Fruit fly (Drosophila melanogaster) whole organism, embryonic: Measurements from ENCODE around the gene Obp73a.

Source experiments
- Atf3 ChIP-seq: fragments of 200-800 bp; sonication (Bioruptor generic); optimal IDR thresholded peaks from 3 replicates; lab custom pipeline; 2016; ENCODE audit warnings: missing biosample characterization, missing genetic modification characterization
- CG10147 ChIP-seq: fragments of 200-800 bp; sonication (Bioruptor generic); optimal IDR thresholded peaks from 2 replicates; lab custom pipeline; 2019; ENCODE audit warnings: missing biosample characterization, mild to moderate bottlenecking, missing genetic modification characterization, moderate library complexity
- CG10209 ChIP-seq: fragments of 200-800 bp; sonication (Bioruptor generic); optimal IDR thresholded peaks from 3 replicates; lab custom pipeline; 2017; ENCODE audit warnings: missing biosample characterization, mild to moderate bottlenecking, missing genetic modification characterization, missing genetic modification reagents
- CG10366 ChIP-seq: fragments of 200-800 bp; sonication (Bioruptor generic); IDR thresholded peaks from 2 replicates; pipeline ENCODE4 v1.3.6; 2022; ENCODE audit warnings: missing biosample characterization, missing genetic modification characterization
- CG12104 ChIP-seq: fragments of 200-800 bp; sonication (Bioruptor generic); optimal IDR thresholded peaks from 3 replicates; lab custom pipeline; 2016; ENCODE audit warnings: missing biosample characterization, missing genetic modification characterization
- CG12391 ChIP-seq: fragments of 200-800 bp; sonication (Bioruptor generic); optimal IDR thresholded peaks from 3 replicates; lab custom pipeline; 2018; ENCODE audit warnings: missing biosample characterization, mild to moderate bottlenecking, missing genetic modification characterization, moderate library complexity
- CG14441 ChIP-seq: fragments of 200-800 bp; sonication (Bioruptor generic); IDR thresholded peaks from 2 replicates; pipeline ENCODE4 v1.3.6; 2022; ENCODE audit warnings: missing biosample characterization, missing genetic modification characterization
- CG14710 ChIP-seq: fragments of 200-800 bp; sonication (Bioruptor generic); optimal IDR thresholded peaks from 3 replicates; lab custom pipeline; 2019; ENCODE audit warnings: missing biosample characterization, mild to moderate bottlenecking, missing genetic modification characterization, moderate library complexity
- CG15269 ChIP-seq: fragments of 200-800 bp; sonication (Bioruptor generic); optimal IDR thresholded peaks from 2 replicates; lab custom pipeline; 2018; ENCODE audit warnings: missing biosample characterization, mild to moderate bottlenecking, missing genetic modification characterization, moderate library complexity
- CG16779 ChIP-seq: fragments of 200-800 bp; sonication (Bioruptor generic); IDR thresholded peaks from 2 replicates; pipeline ENCODE4 v1.3.6; 2022; ENCODE audit warnings: missing biosample characterization, missing genetic modification characterization
- CG18619 ChIP-seq: fragments of 200-800 bp; sonication (Bioruptor generic); optimal IDR thresholded peaks from 3 replicates; lab custom pipeline; 2017; ENCODE audit warnings: missing biosample characterization, mild to moderate bottlenecking, missing genetic modification characterization
- CG18764 ChIP-seq: fragments of 200-800 bp; sonication (Bioruptor generic); optimal IDR thresholded peaks from 3 replicates; lab custom pipeline; 2016; ENCODE audit warnings: missing biosample characterization, missing genetic modification characterization
- CG32532 ChIP-seq: fragments of 200-800 bp; sonication (Bioruptor generic); IDR thresholded peaks from 2 replicates; pipeline ENCODE4 v1.3.6; 2022; ENCODE audit warnings: missing biosample characterization, missing genetic modification characterization
- CG32772 ChIP-seq: fragments of 200-800 bp; sonication (Bioruptor generic); IDR thresholded peaks from 2 replicates; pipeline ENCODE4 v1.3.6; 2022; ENCODE audit warnings: missing biosample characterization, missing genetic modification characterization
- CG6765 ChIP-seq: fragments of 200-800 bp; sonication (Bioruptor generic); optimal IDR thresholded peaks from 3 replicates; lab custom pipeline; 2017; ENCODE audit warnings: missing biosample characterization, mild to moderate bottlenecking, missing genetic modification characterization
- CG6854 ChIP-seq: fragments of 200-800 bp; sonication (Bioruptor generic); optimal IDR thresholded peaks from 3 replicates; lab custom pipeline; 2017; ENCODE audit warnings: missing biosample characterization, mild to moderate bottlenecking, missing genetic modification characterization
- CG7786 ChIP-seq: fragments of 200-800 bp; sonication (Bioruptor generic); optimal IDR thresholded peaks from 2 replicates; lab custom pipeline; 2016; ENCODE audit warnings: missing biosample characterization, missing genetic modification characterization
- CG9215 ChIP-seq: fragments of 200-800 bp; sonication (Bioruptor generic); IDR thresholded peaks from 2 replicates; pipeline ENCODE4 v1.3.6; 2022; ENCODE audit warnings: missing biosample characterization, missing genetic modification characterization
- CG9817 ChIP-seq: fragments of 200-800 bp; sonication (Bioruptor generic); optimal IDR thresholded peaks from 2 replicates; lab custom pipeline; 2018; ENCODE audit warnings: missing biosample characterization, mild to moderate bottlenecking, missing genetic modification characterization, moderate library complexity
- CoRest ChIP-seq: fragments of 200-800 bp; sonication (Bioruptor generic); optimal IDR thresholded peaks from 3 replicates; lab custom pipeline; 2018; ENCODE audit warnings: missing biosample characterization, mild to moderate bottlenecking, missing genetic modification characterization, moderate library complexity
- Dip3 ChIP-seq: fragments of 200-800 bp; sonication (Bioruptor generic); optimal IDR thresholded peaks from 3 replicates; lab custom pipeline; 2016; ENCODE audit warnings: missing biosample characterization, missing genetic modification characterization
- E2f2 ChIP-seq: fragments of 200-800 bp; sonication (Bioruptor generic); IDR thresholded peaks from 2 replicates; pipeline ENCODE4 v1.3.6; 2022; ENCODE audit warnings: missing biosample characterization, missing genetic modification characterization
- Fer3 ChIP-seq: fragments of 200-800 bp; sonication (Bioruptor generic); optimal IDR thresholded peaks from 2 replicates; lab custom pipeline; 2018; ENCODE audit warnings: missing biosample characterization, mild to moderate bottlenecking, missing genetic modification characterization, moderate library complexity
- HHEX ChIP-seq: fragments of 200-800 bp; sonication (Bioruptor generic); optimal IDR thresholded peaks from 3 replicates; lab custom pipeline; 2017; ENCODE audit warnings: missing biosample characterization, mild to moderate bottlenecking, missing genetic modification characterization, missing genetic modification reagents
- HLHmδ ChIP-seq: fragments of 200-800 bp; sonication (Bioruptor generic); optimal IDR thresholded peaks from 2 replicates; lab custom pipeline; 2018; ENCODE audit warnings: missing biosample characterization, mild to moderate bottlenecking, missing genetic modification characterization, moderate library complexity
- Hmx ChIP-seq: fragments of 200-800 bp; sonication (Bioruptor generic); optimal IDR thresholded peaks from 2 replicates; lab custom pipeline; 2016; ENCODE audit warnings: missing biosample characterization, missing genetic modification characterization
- Meics ChIP-seq: fragments of 200-800 bp; sonication (Bioruptor generic); optimal IDR thresholded peaks from 2 replicates; lab custom pipeline; 2017; ENCODE audit warnings: missing biosample characterization, mild to moderate bottlenecking, missing genetic modification characterization
- Spps ChIP-seq: fragments of 200-800 bp; sonication (Bioruptor generic); optimal IDR thresholded peaks from 2 replicates; lab custom pipeline; 2018; ENCODE audit warnings: missing biosample characterization, mild to moderate bottlenecking, missing genetic modification characterization
- abd-A ChIP-seq: fragments of 200-800 bp; sonication (Bioruptor generic); optimal IDR thresholded peaks from 3 replicates; lab custom pipeline; 2019; ENCODE audit warnings: missing biosample characterization, mild to moderate bottlenecking, missing genetic modification characterization, moderate library complexity
- bbx ChIP-seq: fragments of 200-800 bp; sonication (Bioruptor generic); IDR thresholded peaks from 2 replicates; pipeline ENCODE4 v1.3.6; 2022; ENCODE audit warnings: missing biosample characterization, missing genetic modification characterization; ENCODE audit not compliant: partially characterized antibody
- cas ChIP-seq: fragments of 200-800 bp; sonication (Bioruptor generic); IDR thresholded peaks from 2 replicates; pipeline ENCODE4 v1.3.6; 2022; ENCODE audit warnings: missing biosample characterization, missing genetic modification characterization
- ci ChIP-seq: fragments of 200-800 bp; sonication (Bioruptor generic); IDR thresholded peaks from 3 replicates; pipeline ENCODE4 v1.3.6; 2022; ENCODE audit warnings: missing biosample characterization, missing genetic modification characterization
- dan ChIP-seq: fragments of 200-800 bp; sonication (Bioruptor generic); IDR thresholded peaks from 2 replicates; pipeline ENCODE4 v1.3.6; 2022; ENCODE audit warnings: missing biosample characterization, missing genetic modification characterization
- esg ChIP-seq: fragments of 200-800 bp; sonication (Bioruptor generic); conservative IDR thresholded peaks from 2 replicates; pipeline ENCODE4 v1.3.6; 2022; ENCODE audit warnings: missing biosample characterization, missing genetic modification characterization
- ftz-f1 ChIP-seq: fragments of 200-800 bp; sonication (Bioruptor generic); optimal IDR thresholded peaks from 2 replicates; lab custom pipeline; 2016; ENCODE audit warnings: missing biosample characterization, missing genetic modification characterization
- gce ChIP-seq: fragments of 200-800 bp; sonication (Bioruptor generic); IDR thresholded peaks from 3 replicates; pipeline ENCODE4 v1.3.6; 2022; ENCODE audit warnings: missing biosample characterization, missing genetic modification characterization
- grn ChIP-seq: fragments of 200-800 bp; sonication (Bioruptor generic); optimal IDR thresholded peaks from 3 replicates; lab custom pipeline; 2017; ENCODE audit warnings: missing biosample characterization, missing genetic modification characterization
- her ChIP-seq: fragments of 200-800 bp; sonication (Bioruptor generic); optimal IDR thresholded peaks from 2 replicates; lab custom pipeline; 2016; ENCODE audit warnings: missing biosample characterization, missing genetic modification characterization
- hth ChIP-seq: fragments of >200 bp; optimal IDR thresholded peaks from 2 replicates; lab custom pipeline; 2017; ENCODE audit warnings: inconsistent platforms
- luna ChIP-seq: fragments of 200-800 bp; sonication (Bioruptor generic); optimal IDR thresholded peaks from 2 replicates; lab custom pipeline; 2016; ENCODE audit warnings: missing biosample characterization, missing genetic modification characterization
- nom ChIP-seq: fragments of 200-800 bp; sonication (Bioruptor generic); optimal IDR thresholded peaks from 2 replicates; lab custom pipeline; 2017; ENCODE audit warnings: missing biosample characterization, missing genetic modification characterization, mild to moderate bottlenecking, moderate library complexity, missing genetic modification reagents
- oc ChIP-seq: fragments of 200-800 bp; sonication (Bioruptor generic); optimal IDR thresholded peaks from 2 replicates; lab custom pipeline; 2018; ENCODE audit warnings: missing biosample characterization, mild to moderate bottlenecking, missing genetic modification characterization, moderate library complexity
- pros ChIP-seq: fragments of 200-800 bp; sonication (Bioruptor generic); optimal IDR thresholded peaks from 3 replicates; lab custom pipeline; 2019; ENCODE audit warnings: missing biosample characterization, mild to moderate bottlenecking, missing genetic modification characterization, moderate library complexity
- sima ChIP-seq: fragments of 200-800 bp; sonication (Bioruptor generic); optimal IDR thresholded peaks from 2 replicates; lab custom pipeline; 2016; ENCODE audit warnings: missing biosample characterization, missing genetic modification characterization
- stc ChIP-seq: fragments of 200-800 bp; sonication (Bioruptor generic); IDR thresholded peaks from 2 replicates; pipeline ENCODE4 v1.3.6; 2022; ENCODE audit warnings: missing biosample characterization, missing genetic modification characterization
- stwl ChIP-seq: fragments of 200-800 bp; sonication (Bioruptor generic); optimal IDR thresholded peaks from 3 replicates; lab custom pipeline; 2018; ENCODE audit warnings: missing biosample characterization, mild to moderate bottlenecking, missing genetic modification characterization, moderate library complexity
- tup ChIP-seq: fragments of 200-800 bp; sonication (Bioruptor generic); optimal IDR thresholded peaks from 2 replicates; lab custom pipeline; 2016; ENCODE audit warnings: missing biosample characterization, mild to moderate bottlenecking, missing genetic modification characterization, moderate library complexity
- vnd ChIP-seq: fragments of 200-800 bp; sonication (Bioruptor generic); IDR thresholded peaks from 3 replicates; pipeline ENCODE4 v1.3.6; 2022; ENCODE audit warnings: missing biosample characterization, missing genetic modification characterization; ENCODE audit not compliant: partially characterized antibody
- zen ChIP-seq: fragments of 200-800 bp; sonication (Bioruptor generic); optimal IDR thresholded peaks from 3 replicates; lab custom pipeline; 2018; ENCODE audit warnings: missing biosample characterization, mild to moderate bottlenecking, missing genetic modification characterization, moderate library complexity

Obp73a gene

DNA sequence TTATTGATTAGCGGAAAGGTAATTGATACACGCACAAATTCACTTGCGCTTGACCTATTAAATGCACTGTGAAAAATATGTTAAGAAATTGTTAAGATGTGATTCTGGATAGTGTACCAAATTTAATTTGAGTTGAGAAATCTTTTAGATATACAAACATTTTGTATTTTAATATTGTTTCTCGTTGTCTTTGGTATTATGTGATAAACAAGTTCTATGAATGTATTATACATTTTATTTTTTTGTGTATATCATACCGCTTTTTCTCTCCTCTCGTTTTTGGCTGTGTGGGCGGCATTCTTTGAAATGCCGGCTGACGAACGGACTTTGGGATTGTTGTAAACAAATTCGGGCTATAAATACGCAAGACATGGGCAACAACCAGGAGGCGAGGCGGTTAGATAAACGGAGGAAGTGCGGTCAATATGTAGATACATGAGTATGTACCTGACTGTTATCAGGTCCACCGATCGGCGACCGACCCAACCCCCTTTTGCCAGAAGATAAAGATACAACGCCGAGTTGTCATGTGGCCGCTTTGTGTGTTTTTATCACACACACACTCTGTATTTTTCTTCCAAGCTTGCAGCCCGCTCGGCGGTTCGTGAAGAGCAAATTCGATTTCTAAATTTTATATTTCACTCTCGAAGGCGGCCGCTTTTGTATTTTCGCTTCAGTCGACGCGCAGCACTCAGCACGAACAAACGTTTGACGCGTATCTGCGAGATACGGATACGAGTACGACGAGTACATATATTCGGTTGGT lies 12.8 kb downstream of the Obp73a start (continued):
- TF ChIP-seq CG14710 (peak; percentile 60), stc (GFP tag; lab: Robert Waterston, UW) (peak; percentile 74), CG15269 (tag; lab: Kevin White, UChicago) (peak; percentile 86), CG6854 (GFP tag; lab: Kevin White, UChicago) (no peak), CG7786 (GFP tag; lab: Kevin White, UChicago) (peak; percentile 22), HHEX (peak; percentile 52), sima (no peak), grn (GFP tag; lab: Kevin White, UChicago) (peak; percentile 72), CG16779 (GFP tag; lab: Robert Waterston, UW) (no peak), dan (GFP tag; lab: Robert Waterston, UW) (no peak), CG10209 (peak; percentile 64), ftz-f1 (no peak), Meics (GFP tag; lab: Kevin White, UChicago) (peak; percentile 54), pros (peak; percentile 24), CG32532 (GFP tag; lab: Robert Waterston, UW) (peak; percentile 81), CG18619 (peak; percentile 63), luna (GFP tag; lab: Kevin White, UChicago) (no peak), CG18764 (GFP tag; lab: Kevin White, UChicago) (peak; percentile 5), CG10147 (GFP tag; lab: Kevin White, UChicago) (peak; percentile 76), Spps (tag; lab: Kevin White, UChicago) (peak; percentile 14), Dip3 (peak; percentile 57), ci (GFP tag; lab: Robert Waterston, UW) (peak; percentile 77), CG6765 (GFP tag; lab: Kevin White, UChicago) (peak; percentile 66), CG9817 (tag; lab: Kevin White, UChicago) (peak; percentile 56), hth (lab: Kevin White, UChicago) (no peak), abd-A (tag; lab: Kevin White, UChicago) (no peak), Atf3 (peak; percentile 23), CG12104 (GFP tag; lab: Kevin White, UChicago) (peak; percentile 25), her (GFP tag; lab: Kevin White, UChicago) (no peak), Fer3 (peak; percentile 56), cas (GFP tag; lab: Robert Waterston, UW) (no peak), CG12391 (tag; lab: Kevin White, UChicago) (peak; percentile 82), zen (tag; lab: Kevin White, UChicago) (no peak), oc (peak; percentile 64), tup (GFP tag; lab: Kevin White, UChicago) (no peak), nom (GFP tag; lab: Kevin White, UChicago) (no peak), esg (GFP tag; lab: Robert Waterston, UW) (peak; percentile 42), E2f2 (GFP tag; lab: Robert Waterston, UW) (peak; percentile 40; the same call in 1 of the 2 replicates), CG9215 (peak; percentile 53), CG10366 (GFP tag; lab: Robert Waterston, UW) (peak; percentile 69), Hmx (GFP tag; lab: Kevin White, UChicago) (no peak), vnd (GFP tag; lab: Robert Waterston, UW) (no peak), CG14441 (peak; percentile 75), HLHmδ (GFP tag; lab: Kevin White, UChicago) (no peak), gce (GFP tag; lab: Robert Waterston, UW) (0 out of 3 replicates have a peak, but pooled peaks have one; percentile 40), CG32772 (GFP tag; lab: Robert Waterston, UW) (peak; percentile 39; the same call in 1 of the 2 replicates), bbx (peak; percentile 18; the same call in 1 of the 2 replicates), CoRest (tag; lab: Kevin White, UChicago) (peak; percentile 81), stwl (tag; lab: Kevin White, UChicago) (no peak)
